Fruit fly (Drosophila melanogaster): ENCODE measurements around the gene CG42553.

Gene CG42553

DNA sequence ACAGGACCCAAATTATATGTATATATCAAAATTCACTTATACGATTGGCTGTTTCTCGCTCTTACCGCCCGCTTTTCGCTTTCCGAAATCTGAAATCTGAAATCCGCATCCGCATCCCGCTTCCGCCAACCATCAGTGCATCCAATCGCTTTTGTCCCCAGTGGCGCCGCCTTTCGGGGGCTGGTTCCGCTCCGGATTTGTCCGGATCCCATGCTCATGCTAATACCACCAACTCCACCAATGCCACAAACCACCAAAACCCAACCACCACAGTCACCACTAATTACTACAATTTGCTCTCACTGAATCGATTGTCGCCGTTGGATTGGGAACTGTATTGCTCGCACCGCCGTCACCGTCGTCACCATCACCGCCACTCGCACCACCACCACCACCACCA, 34.9 kb downstream of the CG42553 start:
- TF ChIP-seq sv (GFP tag; optimal IDR thresholded peaks at IDR 0.05) (no peak), CG9705 (GFP tag; optimal IDR thresholded peaks at IDR 0.05) (no peak), CG32264 (GFP tag; optimal IDR thresholded peaks at IDR 0.05) (no peak), Abd-B (GFP tag; optimal IDR thresholded peaks at IDR 0.05) (no peak), dmrt93B (GFP tag; optimal IDR thresholded peaks at IDR 0.05) (no peak), sage (GFP tag; optimal IDR thresholded peaks at IDR 0.05) (no peak), CrebA (GFP tag; optimal IDR thresholded peaks at IDR 0.05; ENCODE audit: borderline replicate concordance) (no peak), HLH106 (tag; optimal IDR thresholded peaks at IDR 0.05) (no peak), foxo (GFP tag; optimal IDR thresholded peaks at IDR 0.05) (no peak), Vsx2 (GFP tag; optimal IDR thresholded peaks at IDR 0.05; ENCODE audit: partially characterized antibody) (no peak), Myc (optimal IDR thresholded peaks at IDR 0.05) (no peak), Hnf4 (GFP tag; optimal IDR thresholded peaks at IDR 0.05) (no peak), N (GFP tag; optimal IDR thresholded peaks at IDR 0.05) (no peak)

DNA sequence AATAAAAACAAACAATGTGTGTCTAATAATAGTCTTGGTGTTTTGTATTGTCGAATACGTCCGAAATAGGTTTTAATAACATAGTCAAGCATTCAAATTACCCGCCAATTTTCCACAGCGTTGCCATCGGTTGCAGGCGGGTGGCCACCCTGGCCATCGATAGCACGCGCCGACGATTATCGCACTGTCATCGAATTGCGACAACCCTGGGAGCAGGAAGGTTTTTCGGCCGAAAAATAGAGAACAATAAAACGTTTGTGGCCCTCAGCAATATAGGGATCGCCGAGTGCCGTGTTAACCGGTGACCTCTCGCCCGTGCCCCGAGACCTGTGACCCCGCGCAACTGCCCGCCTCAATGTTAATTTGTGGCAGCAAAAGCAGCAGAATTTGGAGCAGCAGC, 37.8 kb downstream of the CG42553 start, which contains the start of gene Usp10:
Usp10 (plus strand) TSS at position 187 of the 400 bp plus-strand sequence.
- TF ChIP-seq Rel (GFP tag; optimal IDR thresholded peaks at IDR 0.05) (no peak), Rel (tag; optimal IDR thresholded peaks at IDR 0.05) (peak; percentile 68), Abd-B (GFP tag; optimal IDR thresholded peaks at IDR 0.05) (no peak)

DNA sequence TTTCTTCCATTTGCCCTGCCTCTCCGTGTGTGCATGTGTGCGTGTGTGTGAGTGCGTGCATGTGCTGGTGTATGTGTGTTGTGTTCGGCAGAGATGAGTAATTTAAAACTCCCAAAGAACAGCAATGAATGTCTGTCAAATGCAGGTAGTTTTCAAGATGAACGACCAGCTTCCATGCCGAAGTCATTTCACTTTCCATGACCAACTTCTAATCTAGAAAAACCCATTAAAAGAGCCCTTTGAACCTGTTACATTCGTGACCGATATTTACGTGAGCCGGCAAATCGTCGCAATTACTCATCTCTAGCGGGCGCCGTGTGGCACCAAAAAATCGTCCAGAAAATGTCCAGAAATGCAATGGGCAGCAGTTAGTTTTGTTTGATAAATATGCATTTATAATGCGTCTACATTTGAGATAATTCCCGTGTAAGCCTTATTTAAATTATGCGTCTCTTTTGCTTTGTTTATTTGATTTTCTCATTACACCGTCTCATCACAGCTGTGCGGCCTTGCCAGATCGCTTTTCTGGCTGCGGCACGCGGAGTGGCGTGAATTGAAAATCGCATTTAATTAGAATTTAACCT, 38.6 kb downstream of the CG42553 start:
- TF ChIP-seq br (GFP tag; optimal IDR thresholded peaks at IDR 0.05) (peak; percentile 39), dmrt93B (GFP tag; optimal IDR thresholded peaks at IDR 0.05) (peak; percentile 6), dl (GFP tag; optimal IDR thresholded peaks at IDR 0.05; ENCODE audit: insufficient read depth in 1 of 2, partially characterized antibody in 2 of 2) (no peak), jim (GFP tag; optimal IDR thresholded peaks at IDR 0.05) (no peak), Dif (GFP tag; optimal IDR thresholded peaks at IDR 0.05; ENCODE audit: partially characterized antibody) (no peak), Hnf4 (GFP tag; optimal IDR thresholded peaks at IDR 0.05) (peak; percentile 67), fru (GFP tag; optimal IDR thresholded peaks at IDR 0.05) (peak; percentile 49), psq (GFP tag; optimal IDR thresholded peaks at IDR 0.05) (peak; percentile 60), sv (GFP tag; optimal IDR thresholded peaks at IDR 0.05) (peak; percentile 38), Dfd (GFP tag; optimal IDR thresholded peaks at IDR 0.05) (peak; percentile 51), ey (GFP tag; optimal IDR thresholded peaks at IDR 0.05) (peak; percentile 67), brk (GFP tag; optimal IDR thresholded peaks at IDR 0.05) (no peak), Myc (optimal IDR thresholded peaks at IDR 0.05) (peak; percentile 54), Jra (GFP tag; optimal IDR thresholded peaks at IDR 0.05) (peak; percentile 3), rgr (GFP tag; optimal IDR thresholded peaks at IDR 0.05) (peak; percentile 60), CG32264 (GFP tag; optimal IDR thresholded peaks at IDR 0.05) (no peak), N (GFP tag; optimal IDR thresholded peaks at IDR 0.05) (peak; percentile 36), CG9705 (GFP tag; optimal IDR thresholded peaks at IDR 0.05) (peak; percentile 47), woc (GFP tag; optimal IDR thresholded peaks at IDR 0.05) (peak; percentile 74), CrebA (GFP tag; optimal IDR thresholded peaks at IDR 0.05; ENCODE audit: borderline replicate concordance) (no peak), Hr83 (GFP tag; optimal IDR thresholded peaks at IDR 0.05; ENCODE audit: poor library complexity, severe bottlenecking) (no peak), sage (GFP tag; optimal IDR thresholded peaks at IDR 0.05) (no peak), foxo (GFP tag; optimal IDR thresholded peaks at IDR 0.05) (peak in 1 of 2 experiments; percentile 70), Abd-B (GFP tag; optimal IDR thresholded peaks at IDR 0.05) (no peak), Sp1 (GFP tag; optimal IDR thresholded peaks at IDR 0.05) (peak; percentile 37), OdsH (GFP tag; optimal IDR thresholded peaks at IDR 0.05) (peak; percentile 10), dsf (GFP tag; optimal IDR thresholded peaks at IDR 0.05; ENCODE audit: borderline replicate concordance) (no peak), HLH106 (tag; optimal IDR thresholded peaks at IDR 0.05) (peak; percentile 63), Hr78 (GFP tag; optimal IDR thresholded peaks at IDR 0.05) (no peak), h (GFP tag; optimal IDR thresholded peaks at IDR 0.05) (peak; percentile 73)

DNA sequence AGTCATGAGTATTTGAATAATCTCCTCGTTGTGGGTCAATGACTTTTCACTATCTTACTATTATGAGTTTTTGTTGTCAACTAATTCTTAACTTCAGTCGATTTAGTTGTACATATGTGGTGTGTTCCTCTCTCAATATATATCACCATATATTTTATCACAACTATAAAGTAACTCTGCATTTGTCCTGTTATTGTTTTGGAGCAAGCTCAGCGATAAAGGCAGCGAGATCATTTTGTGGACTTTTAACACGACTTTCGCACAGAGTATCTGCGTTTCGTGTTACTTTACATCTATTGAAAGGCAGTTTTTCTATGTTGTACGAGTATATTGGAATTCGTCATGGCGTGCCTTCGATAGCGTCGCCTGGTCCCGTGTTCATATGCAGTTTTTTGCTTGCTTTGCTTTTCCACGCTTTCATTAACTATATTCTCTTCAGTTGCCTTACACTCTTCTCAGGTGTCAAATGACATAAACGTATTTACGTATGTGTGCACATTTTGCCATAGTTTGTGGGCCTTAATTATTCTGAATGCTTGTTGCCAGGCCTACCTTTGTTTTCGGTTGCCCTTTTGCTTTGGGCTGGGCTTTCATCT, 41.6 kb downstream of the CG42553 start:
- TF ChIP-seq pan (optimal IDR thresholded peaks at IDR 0.05) (no peak), Hr83 (GFP tag; optimal IDR thresholded peaks at IDR 0.05; ENCODE audit: poor library complexity, severe bottlenecking) (no peak), foxo (GFP tag; optimal IDR thresholded peaks at IDR 0.05) (no peak), Sp1 (GFP tag; optimal IDR thresholded peaks at IDR 0.05) (no peak), Jra (GFP tag; optimal IDR thresholded peaks at IDR 0.05) (no peak), N (GFP tag; optimal IDR thresholded peaks at IDR 0.05) (no peak), OdsH (GFP tag; optimal IDR thresholded peaks at IDR 0.05) (no peak), tai (GFP tag; optimal IDR thresholded peaks at IDR 0.05) (no peak), psq (GFP tag; optimal IDR thresholded peaks at IDR 0.05) (no peak), Mio (GFP tag; optimal IDR thresholded peaks at IDR 0.05) (no peak), fru (GFP tag; optimal IDR thresholded peaks at IDR 0.05) (no peak), Vsx2 (GFP tag; optimal IDR thresholded peaks at IDR 0.05; ENCODE audit: partially characterized antibody) (no peak), HLH106 (tag; optimal IDR thresholded peaks at IDR 0.05) (no peak), Dif (GFP tag; optimal IDR thresholded peaks at IDR 0.05; ENCODE audit: partially characterized antibody) (no peak), jim (GFP tag; optimal IDR thresholded peaks at IDR 0.05) (no peak), rgr (GFP tag; optimal IDR thresholded peaks at IDR 0.05) (no peak), h (GFP tag; optimal IDR thresholded peaks at IDR 0.05) (no peak), dsf (GFP tag; optimal IDR thresholded peaks at IDR 0.05; ENCODE audit: borderline replicate concordance) (no peak), sv (GFP tag; optimal IDR thresholded peaks at IDR 0.05) (no peak)

Measured in whole organism, wandering third instar larva.